Fruit fly (Drosophila melanogaster) whole organism, wandering third instar larva: ENCODE measurements around the gene CG4570.

ENCODE experiments used
- CrebA ChIP-seq: fragments of 200-800 bp; sonication (Bioruptor generic); optimal IDR thresholded peaks from 2 replicates; lab custom pipeline; 2016; ENCODE audit warnings: missing biosample characterization, mild to moderate bottlenecking, missing genetic modification characterization, borderline replicate concordance
- Rel ChIP-seq, 2 experiments: fragments of 200-800 bp; sonication (Bioruptor generic) in 1 of 2; optimal IDR thresholded peaks; 2 replicates in 1 of 2; 3 replicates in 1 of 2; lab custom pipeline; 2016 to 2019; ENCODE audit warnings: mild to moderate bottlenecking in 2 of 2, missing biosample characterization in 2 of 2, missing genetic modification characterization in 2 of 2, moderate library complexity in 1 of 2
- dsf ChIP-seq: sonication (Bioruptor generic); optimal IDR thresholded peaks from 2 replicates; lab custom pipeline; 2016; ENCODE audit warnings: missing biosample characterization, missing genetic modification characterization, borderline replicate concordance
- h ChIP-seq: fragments of 200-800 bp; sonication (Bioruptor generic); optimal IDR thresholded peaks from 3 replicates; lab custom pipeline; 2016; ENCODE audit warnings: missing biosample characterization, mild to moderate bottlenecking, missing genetic modification characterization
- lola ChIP-seq: fragments of >200 bp; optimal IDR thresholded peaks from 2 replicates; lab custom pipeline; 2017; ENCODE audit warnings: missing biosample characterization, missing genetic modification characterization

dm6 chr3R:10878628-10879027 is 22.0 kb downstream of the CG4570 start:
- TF ChIP-seq Rel (GFP tag; optimal IDR thresholded peaks at IDR 0.05; lab: Kevin White, UChicago), result no peak
- no peak for TF ChIP-seq Rel (tag; optimal IDR thresholded peaks at IDR 0.05; lab: Kevin White, UChicago)
- TF ChIP-seq h (GFP tag; lab: Kevin White, UChicago), result no peak
- no peak for TF ChIP-seq CrebA (GFP tag; lab: Kevin White, UChicago)
- no peak for TF ChIP-seq lola (GFP tag; lab: Kevin White, UChicago)
- no peak for TF ChIP-seq dsf (GFP tag; lab: Kevin White, UChicago)
